Worm (Caenorhabditis elegans): Measurements from ENCODE around the gene Y39G8B.1.

DNA sequence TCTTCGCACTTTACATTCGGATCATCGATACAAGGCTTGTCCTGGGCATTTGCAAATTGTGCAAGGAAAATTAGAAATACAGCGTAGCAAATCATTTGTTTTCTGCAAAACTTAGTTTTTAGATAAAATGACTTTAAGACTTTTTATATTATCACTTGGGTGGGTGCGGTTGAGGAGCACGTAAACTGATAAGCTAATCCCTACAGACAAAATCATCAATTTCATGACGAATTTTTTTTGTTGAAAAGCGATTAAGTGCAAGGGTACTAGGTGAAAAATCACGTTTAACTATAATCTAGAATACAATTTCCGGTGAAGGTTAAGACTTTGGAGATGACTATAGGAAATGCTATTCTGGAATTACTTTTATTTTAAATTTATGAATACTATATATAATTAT lies 23.9 kb upstream of the Y39G8B.1 start, which contains the start of gene F01D5.1:
- TF ChIP-seq ces-1 (GFP tag; optimal IDR thresholded peaks at IDR 0.05): no peak
- no peak for TF ChIP-seq pha-4 (tag; optimal IDR thresholded peaks at IDR 0.05)
- no peak for TF ChIP-seq nhr-28 (tag; optimal IDR thresholded peaks at IDR 0.05)

Measured in whole organism, mixed stage, embryonic.